Worm (Caenorhabditis elegans): ENCODE results near the gene ceh-30.

ceh-30 gene

DNA sequence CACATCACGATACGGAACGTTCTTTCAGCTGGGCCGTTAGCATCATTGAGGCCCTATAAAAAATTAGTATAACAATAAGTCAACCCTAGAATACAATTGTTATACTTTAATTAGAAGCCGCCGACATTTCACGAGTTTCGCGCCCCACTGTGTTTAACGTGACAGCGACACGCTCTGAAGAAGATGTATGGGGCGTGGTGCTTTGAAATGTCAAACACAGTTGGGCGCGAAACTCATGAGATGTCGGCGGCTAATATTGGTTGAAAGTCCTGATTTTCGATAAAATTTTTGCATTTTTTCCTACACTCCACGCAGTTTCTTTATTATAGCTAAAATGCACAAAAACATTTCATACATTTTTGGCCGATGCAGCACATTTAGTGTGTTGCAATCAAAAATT lies 7.3 kb upstream of the ceh-30 start:
- no peak for TF ChIP-seq nhr-232 (tag; optimal IDR thresholded peaks at IDR 0.05)
- no peak for TF ChIP-seq pha-4 (tag; optimal IDR thresholded peaks at IDR 0.05)
- no peak for TF ChIP-seq pros-1 (tag; optimal IDR thresholded peaks at IDR 0.05)

DNA sequence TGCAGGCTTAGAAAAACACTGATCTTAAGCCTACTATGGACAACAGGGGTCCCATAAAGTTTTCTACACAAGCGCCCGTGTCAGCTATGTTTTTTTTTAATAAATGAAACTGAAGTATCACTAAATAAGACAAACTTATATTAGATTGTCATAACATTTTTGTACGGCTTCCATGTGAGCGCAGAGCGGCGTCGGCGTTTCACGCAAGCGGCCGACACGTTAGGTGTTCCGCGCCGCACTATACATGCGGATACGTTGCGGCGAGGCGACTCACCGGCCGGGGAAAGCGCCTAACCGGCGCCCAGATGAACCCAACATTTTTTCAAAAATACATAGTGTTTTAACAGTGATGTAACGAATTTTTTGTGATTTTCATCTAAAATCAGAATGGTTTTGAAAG lies 5.7 kb upstream of the ceh-30 start:
- TF ChIP-seq K02D7.2 (tag; optimal IDR thresholded peaks at IDR 0.05) (no peak), tbx-2 (tag; optimal IDR thresholded peaks at IDR 0.05) (no peak), pha-4 (tag; optimal IDR thresholded peaks at IDR 0.05) (no peak), ama-1 (optimal IDR thresholded peaks at IDR 0.05) (no peak), ztf-16 (tag; optimal IDR thresholded peaks at IDR 0.05) (no peak), pros-1 (tag; optimal IDR thresholded peaks at IDR 0.05) (no peak), unc-55 (GFP tag; optimal IDR thresholded peaks at IDR 0.05) (no peak), ceh-22 (tag; optimal IDR thresholded peaks at IDR 0.05) (no peak), ttx-3 (tag; optimal IDR thresholded peaks at IDR 0.05) (no peak), ref-2 (tag; optimal IDR thresholded peaks at IDR 0.05) (no peak), nhr-232 (tag; optimal IDR thresholded peaks at IDR 0.05) (no peak), hlh-30 (tag; optimal IDR thresholded peaks at IDR 0.05; ENCODE audit: insufficient read depth) (no peak), unc-86 (tag; optimal IDR thresholded peaks at IDR 0.05) (no peak), ceh-14 (tag; optimal IDR thresholded peaks at IDR 0.05) (no peak), tbx-7 (tag; optimal IDR thresholded peaks at IDR 0.05) (no peak), ceh-34 (tag; optimal IDR thresholded peaks at IDR 0.05) (no peak), pax-1 (tag; optimal IDR thresholded peaks at IDR 0.05) (no peak), sox-2 (GFP tag; IDR thresholded peaks at IDR 0.05) (no peak), sox-4 (tag; optimal IDR thresholded peaks at IDR 0.05) (no peak), ceh-24 (tag; optimal IDR thresholded peaks at IDR 0.05) (no peak)

DNA sequence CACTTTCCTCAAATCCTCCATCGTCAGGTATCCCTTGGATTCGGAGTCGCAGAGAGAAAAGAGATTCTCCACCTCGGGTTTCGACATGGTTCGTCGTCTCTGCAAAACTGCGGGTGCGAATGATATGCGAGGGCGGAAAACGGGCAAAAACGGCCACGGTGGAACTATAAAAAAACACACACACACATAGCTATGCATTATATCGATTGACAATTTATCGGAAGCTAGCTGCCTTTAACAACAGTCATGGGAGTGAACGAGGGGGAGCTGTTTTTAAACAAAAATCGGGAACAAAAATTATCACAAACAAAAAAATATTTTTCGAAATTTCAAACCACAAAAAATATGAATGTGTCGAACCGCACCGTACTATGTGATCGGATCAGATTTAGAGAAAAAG lies 4.1 kb upstream of the ceh-30 start, which contains the start of gene rsef-1:
Gene rsef-1 (minus strand): TSS at position 101 of the 400 bp plus-strand sequence.
- no peak for TF ChIP-seq nhr-232 (tag; optimal IDR thresholded peaks at IDR 0.05)
- no peak for TF ChIP-seq tbx-7 (tag; optimal IDR thresholded peaks at IDR 0.05)
- TF ChIP-seq pax-1 (tag; optimal IDR thresholded peaks at IDR 0.05) = no peak
- no peak for TF ChIP-seq dve-1 (tag; optimal IDR thresholded peaks at IDR 0.05)
- no peak for TF ChIP-seq ama-1 (optimal IDR thresholded peaks at IDR 0.05)
- no peak for TF ChIP-seq C08G9.2 (tag; optimal IDR thresholded peaks at IDR 0.05)
- TF ChIP-seq fkh-6 (tag; optimal IDR thresholded peaks at IDR 0.05) = no peak
- no peak for TF ChIP-seq pag-3 (tag; optimal IDR thresholded peaks at IDR 0.05; ENCODE audit: borderline replicate concordance)
- no peak for TF ChIP-seq ceh-2 (tag; optimal IDR thresholded peaks at IDR 0.05)
- no peak for TF ChIP-seq che-1 (tag; optimal IDR thresholded peaks at IDR 0.05)
- no peak for TF ChIP-seq hlh-8 (tag; optimal IDR thresholded peaks at IDR 0.05)
- no peak for TF ChIP-seq K09A11.1 (tag; optimal IDR thresholded peaks at IDR 0.05; ENCODE audit: insufficient read depth)
- TF ChIP-seq hlh-13 (GFP tag; optimal IDR thresholded peaks at IDR 0.05) = no peak
- TF ChIP-seq ceh-34 (tag; optimal IDR thresholded peaks at IDR 0.05) = no peak

DNA sequence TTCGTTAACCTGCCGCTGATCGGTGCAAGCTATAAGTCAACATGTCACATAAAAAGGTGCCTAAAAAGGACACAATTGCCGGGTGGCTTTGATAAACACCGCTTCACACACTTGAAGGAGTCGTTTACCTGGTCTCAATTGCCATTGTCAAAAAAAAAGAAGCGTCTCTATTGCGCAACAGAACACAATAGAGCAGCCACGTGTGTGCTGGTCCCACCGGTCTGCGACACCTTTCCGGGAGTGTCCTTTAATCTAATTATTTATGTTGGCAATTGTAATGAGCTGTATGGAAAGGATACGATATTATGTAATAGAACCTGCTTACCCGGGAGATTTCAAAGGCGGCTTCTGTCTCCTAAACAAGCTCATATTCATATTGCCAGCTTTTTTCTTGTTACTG lies 1.7 kb upstream of the ceh-30 start:
- TF ChIP-seq npax-4 (tag; optimal IDR thresholded peaks at IDR 0.05) (no peak), hlh-6 (tag; optimal IDR thresholded peaks at IDR 0.05) (no peak), ceh-2 (tag; optimal IDR thresholded peaks at IDR 0.05) (no peak), ahr-1 (tag; optimal IDR thresholded peaks at IDR 0.05) (no peak), T23F11.4 (GFP tag; optimal IDR thresholded peaks at IDR 0.05) (no peak), unc-42 (tag; optimal IDR thresholded peaks at IDR 0.05) (no peak)

DNA sequence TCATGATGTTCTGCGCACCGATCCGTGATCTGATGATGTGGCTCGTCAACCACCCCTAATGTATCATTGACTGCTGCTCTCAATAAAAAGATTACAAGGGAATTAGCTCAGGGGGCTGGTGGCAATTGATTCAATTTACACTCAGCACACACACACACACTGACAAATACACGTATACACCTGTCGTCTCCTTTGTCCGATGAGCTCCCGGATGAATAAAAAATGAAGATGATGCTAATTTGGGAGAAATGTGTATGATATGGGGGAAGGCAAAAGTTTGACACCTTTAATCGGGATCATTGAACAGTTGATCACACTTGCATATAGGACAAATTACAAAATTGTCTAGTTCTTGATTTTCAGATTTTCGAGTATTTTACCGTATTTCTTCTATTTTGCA lies 3.7 kb downstream of the ceh-30 start:
- TF ChIP-seq hlh-30 (tag; optimal IDR thresholded peaks at IDR 0.05; ENCODE audit: insufficient read depth) = no peak
- no peak for TF ChIP-seq pha-2 (tag; optimal IDR thresholded peaks at IDR 0.05)
- TF ChIP-seq odd-2 (tag; optimal IDR thresholded peaks at IDR 0.05) = no peak
- TF ChIP-seq ceh-48 (tag; optimal IDR thresholded peaks at IDR 0.05) = no peak

All from whole organism, late embryonic.